Worm (Caenorhabditis elegans): ENCODE data around the gene sri-66.

ce11 chrV:17030430-17030829, 29.7 kb upstream of the sri-66 start:
- TF ChIP-seq klf-2 (GFP tag; conservative IDR thresholded peaks at IDR 0.05) (no peak), flt-1 (GFP tag; IDR thresholded peaks at IDR 0.05) (no peak), ztf-29 (GFP tag; IDR thresholded peaks at IDR 0.05) (no peak), ref-1 (GFP tag; conservative IDR thresholded peaks at IDR 0.05) (no peak), med-1 (GFP tag; optimal IDR thresholded peaks at IDR 0.05; ENCODE audit: insufficient read depth) (no peak), cog-1 (tag; optimal IDR thresholded peaks at IDR 0.05) (no peak)

All from whole organism, midembryonic.